Worm (Caenorhabditis elegans) whole organism, L2 larva: ENCODE measurements around the gene dro-1.

ENCODE experiments used
- F13H6.1 ChIP-seq: sonication (generic microtip); optimal IDR thresholded peaks from 2 replicates; lab custom pipeline; 2016; ENCODE audit warnings: missing genetic modification characterization, missing compliant biosample characterization
- mdl-1 ChIP-seq, 2 experiments: fragments of 150-350 bp in 1 of 2; sonication (generic microtip) in 1 of 2; optimal IDR thresholded peaks; 2 replicates each; lab custom pipeline; 2017; ENCODE audit warnings: missing biosample characterization in 2 of 2, missing genetic modification characterization in 2 of 2
- nhr-25 ChIP-seq: fragments of 150-350 bp; sonication (generic microtip); optimal IDR thresholded peaks from 3 replicates; lab custom pipeline; 2014; ENCODE audit warnings: missing biosample characterization, missing genetic modification characterization
- sma-3 ChIP-seq: sonication (generic microtip); optimal IDR thresholded peaks from 2 replicates; lab custom pipeline; 2016; ENCODE audit warnings: missing genetic modification reagents, missing genetic modification characterization, missing compliant biosample characterization
- snpc-4 ChIP-seq: fragments of 150-350 bp; optimal IDR thresholded peaks from 2 replicates; lab custom pipeline; 2014; ENCODE audit warnings: missing biosample characterization, missing genetic modification characterization

DNA sequence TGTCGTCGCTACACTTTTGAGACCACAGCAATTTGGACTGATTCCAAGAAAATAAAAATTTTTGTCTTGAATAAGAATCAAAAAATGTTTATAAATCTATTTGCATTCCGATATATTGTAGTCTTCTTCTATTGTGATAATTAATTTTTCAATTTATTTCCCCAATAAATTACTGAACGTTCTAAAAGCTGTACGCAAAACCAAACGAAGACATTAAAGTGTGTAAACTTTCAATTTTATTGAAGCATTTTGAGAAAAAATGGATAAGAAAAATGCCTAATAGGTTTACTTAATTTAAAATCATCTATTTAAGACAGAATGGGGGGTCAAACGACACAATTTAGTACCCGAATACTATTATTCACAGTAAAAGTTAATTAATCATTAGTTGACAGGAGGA, 39.9 kb upstream of the dro-1 start:
- TF ChIP-seq mdl-1 (tag; optimal IDR thresholded peaks at IDR 0.05; lab: Kevin White, UChicago) = no peak
- TF ChIP-seq nhr-25 (tag; lab: Kevin White, UChicago) = no peak
- TF ChIP-seq sma-3 = no peak
- no peak for TF ChIP-seq snpc-4 (tag; lab: Kevin White, UChicago)
- TF ChIP-seq F13H6.1 (tag; lab: Kevin White, UChicago) = no peak
